Worm (Caenorhabditis elegans): ENCODE data around the gene T26E4.2.

Gene T26E4.2

ce11 chrV:15831586-15831985, 50.4 kb downstream of the T26E4.2 start, which contains the start of gene srbc-56:
Gene srbc-56 (minus strand): TSS chrV:15831686.
- TF ChIP-seq daf-12 (tag; optimal IDR thresholded peaks at IDR 0.05): no peak
- no peak for TF ChIP-seq nhr-77 (tag; optimal IDR thresholded peaks at IDR 0.05)
- TF ChIP-seq unc-39 (tag; optimal IDR thresholded peaks at IDR 0.05): no peak
- no peak for TF ChIP-seq nhr-237 (tag; optimal IDR thresholded peaks at IDR 0.05)
- TF ChIP-seq nhr-25 (tag; optimal IDR thresholded peaks at IDR 0.05): no peak
- TF ChIP-seq pha-4 (tag; optimal IDR thresholded peaks at IDR 0.05): no peak
- no peak for TF ChIP-seq mml-1 (tag; optimal IDR thresholded peaks at IDR 0.05)
- TF ChIP-seq ztf-4 (tag; optimal IDR thresholded peaks at IDR 0.05): no peak
- no peak for TF ChIP-seq ceh-82 (tag; optimal IDR thresholded peaks at IDR 0.05)
- no peak for TF ChIP-seq lin-15B (tag; optimal IDR thresholded peaks at IDR 0.05)
- no peak for TF ChIP-seq nhr-67 (tag; optimal IDR thresholded peaks at IDR 0.05)
- TF ChIP-seq pqm-1 (tag; optimal IDR thresholded peaks at IDR 0.05): no peak
- TF ChIP-seq lsy-12 (tag; optimal IDR thresholded peaks at IDR 0.05): no peak
- TF ChIP-seq tbx-2 (tag; optimal IDR thresholded peaks at IDR 0.05): no peak
